Fruit fly (Drosophila melanogaster) whole organism, prepupa: ENCODE measurements around the gene Obp99d.

Experiments
- Blimp-1 ChIP-seq: fragments of 200-800 bp; sonication (Bioruptor generic); optimal IDR thresholded peaks from 3 replicates; lab custom pipeline; 2017; ENCODE audit warnings: missing biosample characterization, missing genetic modification characterization, mild to moderate bottlenecking, moderate library complexity, missing genetic modification reagents
- CG10631 ChIP-seq: fragments of 200-800 bp; sonication (Bioruptor generic); optimal IDR thresholded peaks from 2 replicates; lab custom pipeline; 2016; ENCODE audit warnings: missing biosample characterization, missing genetic modification characterization
- CG10669 ChIP-seq: fragments of 200-800 bp; sonication (Bioruptor generic); optimal IDR thresholded peaks from 3 replicates; lab custom pipeline; 2018; ENCODE audit warnings: missing biosample characterization, mild to moderate bottlenecking, missing genetic modification characterization, moderate library complexity
- CG11294 ChIP-seq: fragments of 200-800 bp; sonication (Bioruptor generic); IDR thresholded peaks from 2 replicates; pipeline ENCODE4 v1.3.6; 2022; ENCODE audit warnings: missing biosample characterization, missing genetic modification characterization
- CG11762 ChIP-seq: fragments of 200-800 bp; sonication (Bioruptor generic); optimal IDR thresholded peaks from 3 replicates; lab custom pipeline; 2016; ENCODE audit warnings: missing biosample characterization, missing genetic modification characterization; ENCODE audit not compliant: insufficient read depth
- CG11902 ChIP-seq: fragments of 200-800 bp; sonication (Bioruptor generic); optimal IDR thresholded peaks from 3 replicates; lab custom pipeline; 2016; ENCODE audit warnings: missing biosample characterization, missing genetic modification characterization
- CG15336 ChIP-seq: fragments of 200-800 bp; sonication (Bioruptor generic); IDR thresholded peaks from 2 replicates; pipeline ENCODE4 v1.3.6; 2022; ENCODE audit warnings: missing biosample characterization, missing genetic modification characterization
- CG1621 ChIP-seq: fragments of 200-800 bp; sonication (Bioruptor generic); optimal IDR thresholded peaks from 3 replicates; lab custom pipeline; 2018; ENCODE audit warnings: missing biosample characterization, mild to moderate bottlenecking, missing genetic modification characterization
- CG3032 ChIP-seq: fragments of 200-800 bp; optimal IDR thresholded peaks from 2 replicates; lab custom pipeline; 2019; ENCODE audit warnings: missing biosample characterization, mild to moderate bottlenecking, missing genetic modification characterization, moderate library complexity
- CG32006 ChIP-seq: fragments of 200-800 bp; sonication (Bioruptor generic); optimal IDR thresholded peaks from 3 replicates; lab custom pipeline; 2017; ENCODE audit warnings: missing biosample characterization, mild to moderate bottlenecking, missing genetic modification characterization
- CG34406 ChIP-seq: fragments of 200-800 bp; sonication (Bioruptor generic); optimal IDR thresholded peaks from 3 replicates; lab custom pipeline; 2016; ENCODE audit warnings: missing biosample characterization, missing genetic modification characterization
- CG3919 ChIP-seq: fragments of 200-800 bp; sonication (Bioruptor generic); optimal IDR thresholded peaks from 3 replicates; lab custom pipeline; 2016; ENCODE audit warnings: missing biosample characterization, missing genetic modification characterization
- CG6163 ChIP-seq: fragments of 200-800 bp; sonication (Bioruptor generic); IDR thresholded peaks from 3 replicates; pipeline ENCODE4 v1.3.6; 2022; ENCODE audit warnings: missing biosample characterization, missing genetic modification characterization
- CG6276 ChIP-seq: fragments of 200-800 bp; sonication (Bioruptor generic); optimal IDR thresholded peaks from 2 replicates; lab custom pipeline; 2017; ENCODE audit warnings: missing biosample characterization, mild to moderate bottlenecking, missing genetic modification characterization
- CG6792 ChIP-seq: fragments of 200-800 bp; sonication (Bioruptor generic); optimal IDR thresholded peaks from 3 replicates; lab custom pipeline; 2016; ENCODE audit warnings: missing biosample characterization, missing genetic modification characterization
- CG6808 ChIP-seq: fragments of 200-800 bp; sonication (Bioruptor generic); optimal IDR thresholded peaks from 3 replicates; lab custom pipeline; 2017; ENCODE audit warnings: missing biosample characterization, missing genetic modification characterization, mild to moderate bottlenecking, moderate library complexity, missing genetic modification reagents
- CG6854 ChIP-seq: fragments of 200-800 bp; sonication (Bioruptor generic); optimal IDR thresholded peaks from 2 replicates; lab custom pipeline; 2017; ENCODE audit warnings: missing biosample characterization, mild to moderate bottlenecking, missing genetic modification characterization
- CG7368 ChIP-seq: fragments of 200-800 bp; sonication (Bioruptor generic); optimal IDR thresholded peaks from 3 replicates; lab custom pipeline; 2016; ENCODE audit warnings: missing biosample characterization, missing genetic modification characterization
- CG8119 ChIP-seq: fragments of 200-800 bp; sonication (Bioruptor generic); IDR thresholded peaks from 3 replicates; pipeline ENCODE4 v1.3.6; 2022; ENCODE audit warnings: missing biosample characterization, missing genetic modification characterization
- CG8319 ChIP-seq: fragments of 200-800 bp; sonication (Bioruptor generic); optimal IDR thresholded peaks from 3 replicates; lab custom pipeline; 2016; ENCODE audit warnings: missing biosample characterization, missing genetic modification characterization
- CG8632 ChIP-seq: fragments of 200-800 bp; sonication (Bioruptor generic); optimal IDR thresholded peaks from 3 replicates; lab custom pipeline; 2016; ENCODE audit warnings: missing biosample characterization, missing genetic modification characterization
- CG9139 ChIP-seq: fragments of 200-800 bp; sonication (Bioruptor generic); optimal IDR thresholded peaks from 3 replicates; lab custom pipeline; 2017; ENCODE audit warnings: missing biosample characterization, mild to moderate bottlenecking, missing genetic modification characterization
- Eip75B ChIP-seq: fragments of 200-800 bp; sonication (Bioruptor generic); optimal IDR thresholded peaks from 3 replicates; lab custom pipeline; 2016; ENCODE audit warnings: missing biosample characterization, missing genetic modification characterization
- Eip78C ChIP-seq: fragments of 200-800 bp; sonication (Bioruptor generic); peaks from one replicate; lab custom pipeline; 2016; ENCODE audit warnings: missing biosample characterization, missing genetic modification characterization
- Eip93F ChIP-seq: fragments of 200-800 bp; sonication (Bioruptor generic); optimal IDR thresholded peaks from 2 replicates; lab custom pipeline; 2016; ENCODE audit warnings: missing biosample characterization, mild to moderate bottlenecking, missing genetic modification characterization
- Ets21C ChIP-seq: fragments of 200-800 bp; sonication (Bioruptor generic); optimal IDR thresholded peaks from 3 replicates; lab custom pipeline; 2016; ENCODE audit warnings: missing biosample characterization, missing genetic modification characterization
- Ets96B ChIP-seq: fragments of 200-800 bp; optimal IDR thresholded peaks from 2 replicates; lab custom pipeline; 2019; ENCODE audit warnings: missing biosample characterization, mild to moderate bottlenecking, missing genetic modification characterization, moderate library complexity
- Hr38 ChIP-seq: sonication (Bioruptor generic); optimal IDR thresholded peaks from 2 replicates; lab custom pipeline; 2016; ENCODE audit warnings: missing biosample characterization, missing genetic modification characterization
- Hr39 ChIP-seq: fragments of 200-800 bp; sonication (Bioruptor generic); optimal IDR thresholded peaks from 2 replicates; lab custom pipeline; 2016; ENCODE audit warnings: missing biosample characterization, missing genetic modification characterization
- Lpt ChIP-seq: fragments of 200-800 bp; sonication (Bioruptor generic); optimal IDR thresholded peaks from 3 replicates; lab custom pipeline; 2016; ENCODE audit warnings: missing biosample characterization, missing genetic modification characterization
- Met ChIP-seq: fragments of 200-800 bp; sonication (Bioruptor generic); optimal IDR thresholded peaks from 3 replicates; lab custom pipeline; 2016; ENCODE audit warnings: missing biosample characterization, missing genetic modification characterization
- OdsH ChIP-seq: fragments of 200-800 bp; sonication (Bioruptor generic); optimal IDR thresholded peaks from 3 replicates; lab custom pipeline; 2016; ENCODE audit warnings: missing biosample characterization, missing genetic modification characterization
- Smox ChIP-seq: fragments of 200-800 bp; sonication (Bioruptor generic); optimal IDR thresholded peaks from 3 replicates; lab custom pipeline; 2016; ENCODE audit warnings: missing biosample characterization, missing genetic modification characterization
- Sox102F ChIP-seq: fragments of 200-800 bp; sonication (Bioruptor generic); optimal IDR thresholded peaks from 2 replicates; lab custom pipeline; 2016; ENCODE audit warnings: missing biosample characterization, mild to moderate bottlenecking, missing genetic modification characterization
- Sox15 ChIP-seq: fragments of 200-800 bp; sonication (Bioruptor generic); optimal IDR thresholded peaks from 3 replicates; lab custom pipeline; 2016; ENCODE audit warnings: missing biosample characterization, missing genetic modification characterization
- achi ChIP-seq: fragments of 200-800 bp; sonication (Bioruptor generic); optimal IDR thresholded peaks from 3 replicates; lab custom pipeline; 2016; ENCODE audit warnings: missing biosample characterization, missing genetic modification characterization
- acj6 ChIP-seq: fragments of 200-800 bp; sonication (Bioruptor generic); optimal IDR thresholded peaks from 3 replicates; lab custom pipeline; 2016; ENCODE audit warnings: missing biosample characterization, missing genetic modification characterization
- dac ChIP-seq: fragments of 200-800 bp; sonication (Bioruptor generic); optimal IDR thresholded peaks from 2 replicates; lab custom pipeline; 2017; ENCODE audit warnings: missing biosample characterization, mild to moderate bottlenecking, missing genetic modification characterization
- dsx ChIP-seq: fragments of 200-800 bp; optimal IDR thresholded peaks from 3 replicates; lab custom pipeline; 2019; ENCODE audit warnings: missing biosample characterization, mild to moderate bottlenecking, missing genetic modification characterization, moderate library complexity; ENCODE audit not compliant: poor library complexity, severe bottlenecking
- eg ChIP-seq: fragments of 200-800 bp; sonication (Bioruptor generic); IDR thresholded peaks from 3 replicates; pipeline ENCODE4 v1.3.6; 2022; ENCODE audit warnings: missing biosample characterization, missing genetic modification characterization
- esn ChIP-seq: fragments of 200-800 bp; sonication (Bioruptor generic); optimal IDR thresholded peaks from 2 replicates; lab custom pipeline; 2016; ENCODE audit warnings: missing biosample characterization, mild to moderate bottlenecking, missing genetic modification characterization, moderate library complexity
- fd85E ChIP-seq: fragments of 200-800 bp; sonication (Bioruptor generic); optimal IDR thresholded peaks from 3 replicates; lab custom pipeline; 2016; ENCODE audit warnings: missing biosample characterization, missing genetic modification characterization
- fkh ChIP-seq: fragments of 200-800 bp; sonication (Bioruptor generic); optimal IDR thresholded peaks from 3 replicates; lab custom pipeline; 2017; ENCODE audit warnings: missing biosample characterization, mild to moderate bottlenecking, missing genetic modification characterization, moderate library complexity
- lz ChIP-seq: fragments of 200-800 bp; sonication (Bioruptor generic); optimal IDR thresholded peaks from 3 replicates; lab custom pipeline; 2016; ENCODE audit warnings: missing biosample characterization, missing genetic modification characterization
- net ChIP-seq: fragments of 200-800 bp; sonication (Bioruptor generic); optimal IDR thresholded peaks from 3 replicates; lab custom pipeline; 2016; ENCODE audit warnings: missing biosample characterization, missing genetic modification characterization
- pdm3 ChIP-seq: fragments of 200-800 bp; sonication (Bioruptor generic); optimal IDR thresholded peaks from 3 replicates; lab custom pipeline; 2016; ENCODE audit warnings: missing biosample characterization, missing genetic modification characterization
- salr ChIP-seq, 2 experiments: fragments of 200-800 bp; sonication (Bioruptor generic); optimal IDR thresholded peaks; 3 replicates each; lab custom pipeline; 2016 to 2018; ENCODE audit warnings: missing biosample characterization in 2 of 2, missing genetic modification characterization in 2 of 2, mild to moderate bottlenecking in 1 of 2
- spab ChIP-seq: fragments of 200-800 bp; sonication (Bioruptor generic); optimal IDR thresholded peaks from 2 replicates; lab custom pipeline; 2017; ENCODE audit warnings: missing biosample characterization, mild to moderate bottlenecking, missing genetic modification characterization, missing genetic modification reagents
- ss ChIP-seq, 2 experiments: fragments of 200-800 bp; sonication (Bioruptor generic); optimal IDR thresholded peaks; 2 replicates in 1 of 2; 3 replicates in 1 of 2; lab custom pipeline; 2017 to 2018; ENCODE audit warnings: mild to moderate bottlenecking in 2 of 2, missing biosample characterization in 2 of 2, missing genetic modification characterization in 2 of 2, moderate library complexity in 1 of 2
- svp ChIP-seq: fragments of 200-800 bp; sonication (Bioruptor generic); peaks from one replicate; lab custom pipeline; 2016; ENCODE audit warnings: missing biosample characterization, missing genetic modification characterization
- topi ChIP-seq: fragments of 200-800 bp; sonication (Bioruptor generic); optimal IDR thresholded peaks from 3 replicates; lab custom pipeline; 2016; ENCODE audit warnings: missing biosample characterization, missing genetic modification characterization
- vri ChIP-seq: fragments of 200-800 bp; sonication (Bioruptor generic); optimal IDR thresholded peaks from 3 replicates; lab custom pipeline; 2016; ENCODE audit warnings: missing biosample characterization, mild to moderate bottlenecking, missing genetic modification characterization

Obp99d gene

dm6 chr3R:29757681-29758080, 43.4 kb downstream of the Obp99d start:
- peak; percentile 35 for TF ChIP-seq CG11902 (GFP tag; lab: Kevin White, UChicago)
- peak; percentile 48 for TF ChIP-seq CG3919 (GFP tag; lab: Kevin White, UChicago)
- TF ChIP-seq CG15336 = peak; percentile 74
- peak; percentile 55 for TF ChIP-seq acj6 (GFP tag; lab: Kevin White, UChicago)
- TF ChIP-seq achi (GFP tag; lab: Kevin White, UChicago) = peak; percentile 50
- no peak for TF ChIP-seq CG1621 (tag; lab: Kevin White, UChicago)
- TF ChIP-seq CG10669 (GFP tag; lab: Kevin White, UChicago) = peak; percentile 26
- no peak for TF ChIP-seq Eip93F
- TF ChIP-seq CG6808 (GFP tag; lab: Kevin White, UChicago) = peak; percentile 22
- no peak for TF ChIP-seq CG6854 (GFP tag; lab: Kevin White, UChicago)
- TF ChIP-seq lz (GFP tag; lab: Kevin White, UChicago) = peak; percentile 47
- TF ChIP-seq Hr39 = peak; percentile 42
- no peak for TF ChIP-seq CG6792 (GFP tag; lab: Kevin White, UChicago)
- TF ChIP-seq CG10631 (GFP tag; lab: Kevin White, UChicago) = peak; percentile 19
- TF ChIP-seq pdm3 = peak; percentile 59
- no peak for TF ChIP-seq Hr38 (GFP tag; lab: Kevin White, UChicago)
- peak; percentile 34; the same call in 1 of the 2 replicates for TF ChIP-seq CG11294 (GFP tag; lab: Robert Waterston, UW)
- TF ChIP-seq CG6276 (GFP tag; lab: Kevin White, UChicago) = peak; percentile 45
- no peak for TF ChIP-seq spab (GFP tag; lab: Kevin White, UChicago)
- no peak for TF ChIP-seq CG11762 (GFP tag; lab: Kevin White, UChicago)
- TF ChIP-seq dsx (GFP tag; lab: Kevin White, UChicago) = no peak
- TF ChIP-seq dac (GFP tag; lab: Kevin White, UChicago) = peak; percentile 58
- TF ChIP-seq CG3032 (tag; lab: Kevin White, UChicago) = peak; percentile 35
- peak; percentile 59 for TF ChIP-seq esn (GFP tag; lab: Kevin White, UChicago)
- TF ChIP-seq Eip78C (GFP tag; lab: Kevin White, UChicago) = peak; percentile 93
- peak; percentile 30 for TF ChIP-seq Sox15 (GFP tag; lab: Kevin White, UChicago)
- TF ChIP-seq fkh = no peak
- TF ChIP-seq CG32006 (GFP tag; lab: Kevin White, UChicago) = peak; percentile 85
- TF ChIP-seq CG8632 = no peak
- TF ChIP-seq net (GFP tag; lab: Kevin White, UChicago) = no peak
- TF ChIP-seq CG6163 (GFP tag; lab: Robert Waterston, UW) = peak; percentile 33; the same call in 1 of the 3 replicates
- TF ChIP-seq topi (GFP tag; lab: Kevin White, UChicago) = peak; percentile 65
- TF ChIP-seq eg (GFP tag; lab: Robert Waterston, UW) = peak; percentile 76
- no peak for TF ChIP-seq Blimp-1
- peak; percentile 74 for TF ChIP-seq CG8119 (GFP tag; lab: Robert Waterston, UW)
- TF ChIP-seq Smox (GFP tag; lab: Kevin White, UChicago) = peak; percentile 42
- TF ChIP-seq Met (GFP tag; lab: Kevin White, UChicago) = peak; percentile 61
- peak; percentile 64 for TF ChIP-seq OdsH
- TF ChIP-seq Ets96B (tag; lab: Kevin White, UChicago) = peak; percentile 40
- TF ChIP-seq svp (GFP tag; lab: Kevin White, UChicago) = peak; percentile 75
- peak; percentile 12 for TF ChIP-seq Ets21C (GFP tag; lab: Kevin White, UChicago)
- peak; percentile 57 for TF ChIP-seq Sox102F (GFP tag; lab: Kevin White, UChicago)
- TF ChIP-seq CG7368 (GFP tag; lab: Kevin White, UChicago) = no peak
- no peak for TF ChIP-seq ss (GFP tag; optimal IDR thresholded peaks at IDR 0.05; lab: Kevin White, UChicago)
- peak; percentile 48 for TF ChIP-seq Eip75B (GFP tag; lab: Kevin White, UChicago)
- no peak for TF ChIP-seq CG8319 (GFP tag; lab: Kevin White, UChicago)
- TF ChIP-seq vri (GFP tag; lab: Kevin White, UChicago) = no peak
- peak; percentile 30 for TF ChIP-seq Lpt
- TF ChIP-seq fd85E = no peak
- peak; percentile 27 for TF ChIP-seq CG34406
- TF ChIP-seq salr (GFP tag; optimal IDR thresholded peaks at IDR 0.05; lab: Kevin White, UChicago) = peak in 1 of 2 experiments; percentile 54
- TF ChIP-seq CG9139 = no peak
